Worm (Caenorhabditis elegans): ENCODE measurements around the gene ints-13.

ints-13 gene

DNA sequence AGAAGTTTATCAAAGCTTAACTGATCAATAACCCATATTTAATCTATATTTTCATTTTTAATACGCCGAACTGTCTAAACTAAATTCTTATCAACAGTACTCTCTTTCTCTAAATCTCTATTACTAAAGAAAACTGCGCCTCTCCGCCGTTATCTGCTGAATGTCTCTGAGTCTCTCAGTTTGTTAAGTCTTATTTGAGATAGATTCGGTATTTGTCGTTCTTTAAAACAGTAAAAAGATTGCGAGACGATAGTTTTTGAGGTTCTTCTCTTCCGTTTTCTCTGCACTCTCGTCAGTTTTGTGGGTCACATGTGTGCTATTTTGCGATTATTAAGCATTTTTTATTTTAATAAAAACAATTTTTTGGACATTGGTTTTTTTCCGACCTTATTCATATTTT is 36.9 kb upstream of the ints-13 start, which contains the start of gene sma-10 (continued):
- TF ChIP-seq ceh-63 (GFP tag; optimal IDR thresholded peaks at IDR 0.05), result no peak
- no peak for TF ChIP-seq zip-4 (GFP tag; optimal IDR thresholded peaks at IDR 0.05)
- no peak for TF ChIP-seq xbp-1 (tag; optimal IDR thresholded peaks at IDR 0.05)
- no peak for TF ChIP-seq sptf-1 (tag; optimal IDR thresholded peaks at IDR 0.05)
- peak; percentile 24; the same call in 1 of the 2 replicates for TF ChIP-seq nhr-19 (GFP tag; conservative IDR thresholded peaks at IDR 0.05)
- no peak for TF ChIP-seq unc-62 (GFP tag; optimal IDR thresholded peaks at IDR 0.05)
- TF ChIP-seq C04F5.9 (tag; optimal IDR thresholded peaks at IDR 0.05), result no peak
- no peak for TF ChIP-seq unc-30 (tag; optimal IDR thresholded peaks at IDR 0.05)
- TF ChIP-seq nhr-76 (tag; optimal IDR thresholded peaks at IDR 0.05), result no peak
- no peak for TF ChIP-seq ama-1 (optimal IDR thresholded peaks at IDR 0.05)

DNA sequence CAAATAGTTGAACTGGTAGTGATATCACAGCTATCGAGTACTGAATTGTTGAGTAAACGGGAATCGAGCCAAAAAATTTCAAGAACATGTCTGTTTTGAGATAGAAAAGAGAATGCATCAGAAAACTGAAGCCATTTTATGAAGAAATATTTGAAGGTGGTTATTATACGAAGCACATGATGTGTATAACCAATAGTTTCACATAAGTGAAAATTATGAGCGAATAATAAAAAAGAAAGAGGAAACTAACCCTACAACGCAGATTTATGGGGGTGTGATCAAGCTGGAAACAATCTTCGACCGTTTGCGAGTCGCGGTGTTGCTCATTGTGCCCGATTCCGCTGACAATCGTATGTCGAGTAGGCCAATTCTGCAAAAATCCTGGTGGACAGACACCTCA is 36.0 kb upstream of the ints-13 start, which contains the start of gene srh-282:
Gene srh-282 (minus strand): TSS at position 101 of the 400 bp plus-strand sequence.
- TF ChIP-seq lir-3 (tag; optimal IDR thresholded peaks at IDR 0.05; ENCODE audit: poor library complexity) (no peak), aha-1 (tag; optimal IDR thresholded peaks at IDR 0.05) (no peak), jun-1 (tag; optimal IDR thresholded peaks at IDR 0.05) (no peak), nhr-77 (tag; optimal IDR thresholded peaks at IDR 0.05) (no peak), efl-3 (GFP tag; optimal IDR thresholded peaks at IDR 0.05) (no peak), fos-1 (tag; optimal IDR thresholded peaks at IDR 0.05) (no peak), dsc-1 (tag; optimal IDR thresholded peaks at IDR 0.05) (no peak), C34B4.2 (tag; optimal IDR thresholded peaks at IDR 0.05) (no peak), pag-3 (tag; optimal IDR thresholded peaks at IDR 0.05; ENCODE audit: borderline replicate concordance, insufficient read depth) (no peak), nhr-71 (tag; optimal IDR thresholded peaks at IDR 0.05) (no peak), hlh-4 (tag; optimal IDR thresholded peaks at IDR 0.05) (no peak), ceh-63 (GFP tag; optimal IDR thresholded peaks at IDR 0.05) (no peak)

DNA sequence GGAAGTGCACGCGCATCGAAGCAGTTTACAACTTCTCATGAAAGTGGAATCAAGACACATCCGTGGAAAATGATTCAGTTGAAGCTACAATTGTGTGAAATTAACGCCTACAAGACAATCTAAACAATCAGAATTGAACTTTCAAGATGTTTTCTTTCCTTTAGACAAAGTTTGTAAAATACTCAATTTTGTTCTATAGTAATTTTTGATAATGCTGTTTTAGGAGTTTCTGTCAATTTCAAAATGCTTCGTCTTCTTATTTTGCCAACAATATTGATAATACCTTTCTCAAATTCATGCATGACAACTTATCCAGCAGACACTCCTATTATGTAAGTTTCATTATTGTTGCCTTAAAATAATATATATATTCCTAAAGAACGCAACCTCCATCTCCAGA is 31.9 kb upstream of the ints-13 start, which contains the start of gene T21D12.11:
Gene T21D12.11 (plus strand): TSS at position 301 of the 400 bp plus-strand sequence.
- TF ChIP-seq fkh-8 (tag; optimal IDR thresholded peaks at IDR 0.05), result no peak
- TF ChIP-seq nhr-19 (GFP tag; conservative IDR thresholded peaks at IDR 0.05), result no peak
- TF ChIP-seq lin-39 (tag; optimal IDR thresholded peaks at IDR 0.05), result no peak
- TF ChIP-seq fkh-10 (GFP tag; optimal IDR thresholded peaks at IDR 0.05), result no peak
- TF ChIP-seq ama-1 (optimal IDR thresholded peaks at IDR 0.05), result no peak
- TF ChIP-seq snu-23 (GFP tag; optimal IDR thresholded peaks at IDR 0.05), result no peak
- TF ChIP-seq swsn-7 (tag; optimal IDR thresholded peaks at IDR 0.05), result no peak
- no peak for TF ChIP-seq ces-1 (GFP tag; optimal IDR thresholded peaks at IDR 0.05)
- TF ChIP-seq lin-14 (GFP tag; optimal IDR thresholded peaks at IDR 0.05), result no peak
- TF ChIP-seq lir-3 (tag; optimal IDR thresholded peaks at IDR 0.05; ENCODE audit: poor library complexity), result no peak
- no peak for TF ChIP-seq nhr-77 (tag; optimal IDR thresholded peaks at IDR 0.05)
- TF ChIP-seq lin-13 (GFP tag; optimal IDR thresholded peaks at IDR 0.05), result no peak
- no peak for TF ChIP-seq elt-2 (tag; optimal IDR thresholded peaks at IDR 0.05)
- no peak for TF ChIP-seq hpl-2 (GFP tag; optimal IDR thresholded peaks at IDR 0.05)
- TF ChIP-seq nhr-71 (tag; optimal IDR thresholded peaks at IDR 0.05), result no peak
- TF ChIP-seq nhr-11 (tag; optimal IDR thresholded peaks at IDR 0.05), result no peak
- TF ChIP-seq aha-1 (tag; optimal IDR thresholded peaks at IDR 0.05), result no peak
- no peak for TF ChIP-seq xbp-1 (tag; optimal IDR thresholded peaks at IDR 0.05)
- no peak for TF ChIP-seq vab-15 (tag; optimal IDR thresholded peaks at IDR 0.05)
- TF ChIP-seq jun-1 (tag; optimal IDR thresholded peaks at IDR 0.05), result no peak

DNA sequence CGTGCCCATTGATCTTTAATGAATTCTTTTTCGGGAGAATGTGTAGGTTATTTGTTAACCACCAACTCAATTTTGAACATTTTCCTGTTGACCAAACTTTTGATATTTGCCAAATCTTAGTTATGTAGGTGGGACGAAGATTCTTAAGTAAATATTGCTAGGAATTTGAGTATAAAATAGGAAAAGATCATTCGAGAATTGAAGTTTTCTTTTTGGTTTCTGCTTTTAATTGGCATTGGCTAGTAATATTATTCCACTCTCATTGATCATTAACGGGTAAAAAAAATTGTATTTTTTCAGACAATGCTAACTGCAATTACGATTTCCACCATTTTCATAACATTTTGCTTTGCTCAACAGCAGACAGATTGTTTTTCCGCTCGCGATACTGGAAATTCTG is 28.9 kb upstream of the ints-13 start, which contains the start of gene T21D12.12:
Gene T21D12.12 (plus strand): TSS at position 301 of the 400 bp plus-strand sequence.
- TF ChIP-seq egl-13 (tag; optimal IDR thresholded peaks at IDR 0.05) (no peak), hlh-17 (GFP tag; optimal IDR thresholded peaks at IDR 0.05; ENCODE audit: borderline replicate concordance) (no peak), isw-1 (GFP tag; IDR thresholded peaks at IDR 0.05) (no peak), efl-3 (GFP tag; optimal IDR thresholded peaks at IDR 0.05) (no peak), snpc-4 (tag; optimal IDR thresholded peaks at IDR 0.05) (no peak)
